Worm (Caenorhabditis elegans) whole organism, L4 larva: ENCODE data around the gene txt-14.
A peak's percentile ranks its signal among the peaks of the same experiment; 100 is the strongest.

Experiments
- F37D6.2 ChIP-seq: sonication (generic microtip); optimal IDR thresholded peaks from 2 replicates; lab custom pipeline; 2016; ENCODE audit warnings: mild to moderate bottlenecking, missing genetic modification characterization, missing compliant biosample characterization
- R02D3.7 ChIP-seq: fragments of 150-350 bp; sonication (generic microtip); optimal IDR thresholded peaks from 3 replicates; lab custom pipeline; 2014; ENCODE audit warnings: missing biosample characterization, missing genetic modification characterization
- T20F7.1 ChIP-seq: fragments of 200-800 bp; sonication (Bioruptor generic); optimal IDR thresholded peaks from 2 replicates; lab custom pipeline; 2018; ENCODE audit warnings: mild to moderate bottlenecking, missing genetic modification characterization, missing compliant biosample characterization
- Y48G9A.11 ChIP-seq: fragments of 200-800 bp; sonication (Bioruptor generic); IDR thresholded peaks from 2 replicates; pipeline ENCODE4 v1.3.6; 2022; ENCODE audit warnings: missing genetic modification reagents, missing genetic modification characterization, missing compliant biosample characterization
- Y5F2A.4 ChIP-seq: fragments of 200-800 bp; sonication (Bioruptor generic); optimal IDR thresholded peaks from 2 replicates; lab custom pipeline; 2018; ENCODE audit warnings: mild to moderate bottlenecking, missing genetic modification characterization, missing compliant biosample characterization
- aha-1 ChIP-seq: fragments of 150-350 bp; peaks from one replicate; lab custom pipeline; 2014; ENCODE audit warnings: missing biosample characterization, missing genetic modification characterization
- aly-2 ChIP-seq: sonication (generic microtip); optimal IDR thresholded peaks from 2 replicates; lab custom pipeline; 2018; ENCODE audit warnings: missing biosample characterization, missing genetic modification characterization
- ceh-20 ChIP-seq: fragments of 200-800 bp; sonication (Bioruptor generic); IDR thresholded peaks from 2 replicates; pipeline ENCODE4 v1.3.6; 2022; ENCODE audit warnings: missing genetic modification reagents, missing genetic modification characterization, missing compliant biosample characterization
- ceh-44 ChIP-seq: fragments of 200-800 bp; sonication (Bioruptor generic); IDR thresholded peaks from 2 replicates; pipeline ENCODE4 v1.3.6; 2022; ENCODE audit warnings: missing genetic modification reagents, missing genetic modification characterization, missing compliant biosample characterization
- ces-1 ChIP-seq: fragments of 150-350 bp; sonication (generic microtip); optimal IDR thresholded peaks from 4 replicates; lab custom pipeline; 2014; ENCODE audit warnings: missing biosample characterization, missing genetic modification reagents, missing genetic modification characterization
- daf-12 ChIP-seq: fragments of 150-350 bp; optimal IDR thresholded peaks from 2 replicates; lab custom pipeline; 2014; ENCODE audit warnings: missing biosample characterization, missing genetic modification reagents, missing genetic modification characterization
- daf-16 ChIP-seq, 3 experiments: sonication (generic microtip); optimal IDR thresholded peaks; 2 replicates each; lab custom pipeline; 2016 to 2017; ENCODE audit warnings: missing genetic modification characterization in 3 of 3, missing genetic modification reagents in 3 of 3, mild to moderate bottlenecking in 2 of 3, missing compliant biosample characterization in 2 of 3, missing biosample characterization in 1 of 3, moderate library complexity in 1 of 3
- daf-19 ChIP-seq: fragments of 200-800 bp; sonication (Bioruptor generic); conservative IDR thresholded peaks from 2 replicates; pipeline ENCODE4 v1.3.6; 2022; ENCODE audit warnings: missing genetic modification characterization, missing compliant biosample characterization
- daf-8 ChIP-seq: fragments of 200-800 bp; sonication (Bioruptor generic); IDR thresholded peaks from 2 replicates; pipeline ENCODE4 v1.3.6; 2022; ENCODE audit warnings: missing genetic modification characterization, missing compliant biosample characterization
- dmd-6 ChIP-seq: fragments of 200-800 bp; sonication (Bioruptor generic); IDR thresholded peaks from 2 replicates; pipeline ENCODE4 v1.3.6; 2022; ENCODE audit warnings: missing genetic modification reagents, missing genetic modification characterization, missing compliant biosample characterization
- dpl-1 ChIP-seq: fragments of 150-350 bp; optimal IDR thresholded peaks from 2 replicates; lab custom pipeline; 2014; ENCODE audit warnings: missing biosample characterization, missing genetic modification reagents, missing genetic modification characterization
- duxl-1 ChIP-seq: sonication (generic microtip); optimal IDR thresholded peaks from 2 replicates; lab custom pipeline; 2016; ENCODE audit warnings: mild to moderate bottlenecking, missing genetic modification characterization, moderate library complexity, missing compliant biosample characterization; ENCODE audit not compliant: poor library complexity
- dve-1 ChIP-seq: sonication (generic microtip); optimal IDR thresholded peaks from 2 replicates; lab custom pipeline; 2017; ENCODE audit warnings: antibody characterized with exemption, mild to moderate bottlenecking, missing genetic modification characterization, missing compliant biosample characterization; ENCODE audit not compliant: insufficient read depth
- egl-27 ChIP-seq: sonication (generic microtip); optimal IDR thresholded peaks from 3 replicates; lab custom pipeline; 2017; ENCODE audit warnings: missing biosample characterization, missing genetic modification reagents, missing genetic modification characterization
- fkh-10 ChIP-seq: fragments of 150-350 bp; optimal IDR thresholded peaks from 2 replicates; lab custom pipeline; 2014; ENCODE audit warnings: missing biosample characterization, missing genetic modification reagents, missing genetic modification characterization
- hif-1 ChIP-seq, 2 experiments: sonication (generic microtip); optimal IDR thresholded peaks; 2 replicates each; lab custom pipeline; 2016 to 2017; ENCODE audit warnings: missing compliant biosample characterization in 2 of 2, missing genetic modification characterization in 2 of 2, missing genetic modification reagents in 2 of 2, missing genotype in 2 of 2, mild to moderate bottlenecking in 1 of 2
- hlh-11 ChIP-seq: fragments of 200-800 bp; sonication (Bioruptor generic); optimal IDR thresholded peaks from 2 replicates; lab custom pipeline; 2018; ENCODE audit warnings: mild to moderate bottlenecking, missing genetic modification characterization, missing compliant biosample characterization
- hlh-30 ChIP-seq: sonication (generic microtip); optimal IDR thresholded peaks from 2 replicates; lab custom pipeline; 2017; ENCODE audit warnings: antibody characterized with exemption, mild to moderate bottlenecking, missing genetic modification characterization, missing compliant biosample characterization; ENCODE audit not compliant: insufficient read depth
- hmg-1.1 ChIP-seq: fragments of 200-800 bp; sonication (Bioruptor generic); IDR thresholded peaks from 2 replicates; pipeline ENCODE4 v1.3.6; 2022; ENCODE audit warnings: missing genetic modification reagents, missing genetic modification characterization, missing compliant biosample characterization
- lin-1 ChIP-seq: fragments of 200-800 bp; sonication (Bioruptor generic); IDR thresholded peaks from 2 replicates; pipeline ENCODE4 v1.3.6; 2022; ENCODE audit warnings: missing genetic modification reagents, missing genetic modification characterization, missing compliant biosample characterization
- lin-13 ChIP-seq: fragments of 150-350 bp; optimal IDR thresholded peaks from 2 replicates; lab custom pipeline; 2014; ENCODE audit warnings: missing biosample characterization, missing genetic modification reagents, missing genetic modification characterization
- lin-29 ChIP-seq: fragments of 200-800 bp; sonication (Bioruptor generic); IDR thresholded peaks from 2 replicates; pipeline ENCODE4 v1.3.6; 2022; ENCODE audit warnings: missing genetic modification reagents, missing genetic modification characterization, missing compliant biosample characterization
- lin-38 ChIP-seq: fragments of 200-800 bp; sonication (Bioruptor generic); IDR thresholded peaks from 2 replicates; pipeline ENCODE4 v1.3.6; 2022; ENCODE audit warnings: missing genetic modification reagents, missing genetic modification characterization, missing compliant biosample characterization
- lsy-2 ChIP-seq, 2 experiments: fragments of 150-350 bp in 1 of 2; sonication (generic microtip) in 1 of 2; optimal IDR thresholded peaks; 2 replicates each; lab custom pipeline; 2014 to 2017; ENCODE audit warnings: missing biosample characterization in 2 of 2, missing genetic modification characterization in 2 of 2
- madf-5 ChIP-seq, 2 experiments: fragments of 200-800 bp; sonication (Bioruptor generic); IDR thresholded peaks; 2 replicates each; pipeline ENCODE4 v1.3.6; 2022; ENCODE audit warnings: missing compliant biosample characterization in 2 of 2, missing genetic modification characterization in 2 of 2
- mes-2 ChIP-seq: sonication (generic microtip); optimal IDR thresholded peaks from 2 replicates; lab custom pipeline; 2016; ENCODE audit warnings: missing genotype, mild to moderate bottlenecking, missing genetic modification characterization, missing compliant biosample characterization; ENCODE audit not compliant: poor library complexity, severe bottlenecking
- nhr-10 ChIP-seq: fragments of 150-350 bp; optimal IDR thresholded peaks from 2 replicates; lab custom pipeline; 2014; ENCODE audit warnings: missing biosample characterization, missing genetic modification characterization
- nhr-25 ChIP-seq: sonication (generic microtip); optimal IDR thresholded peaks from 2 replicates; lab custom pipeline; 2017; ENCODE audit warnings: missing genetic modification characterization, mild to moderate bottlenecking, missing compliant biosample characterization, antibody characterized with exemption, moderate library complexity, borderline replicate concordance; ENCODE audit not compliant: insufficient read depth
- nhr-28 ChIP-seq: fragments of 150-350 bp; optimal IDR thresholded peaks from 2 replicates; lab custom pipeline; 2014; ENCODE audit warnings: missing biosample characterization, missing genetic modification characterization
- saeg-2 ChIP-seq: fragments of 200-800 bp; sonication (Bioruptor generic); IDR thresholded peaks from 2 replicates; pipeline ENCODE4 v1.3.6; 2022; ENCODE audit warnings: missing genetic modification reagents, missing genetic modification characterization, missing compliant biosample characterization
- set-16 ChIP-seq: fragments of 200-800 bp; sonication (Bioruptor generic); IDR thresholded peaks from 2 replicates; pipeline ENCODE4 v1.3.6; 2022; ENCODE audit warnings: missing genetic modification reagents, missing genetic modification characterization, missing compliant biosample characterization
- skn-1 ChIP-seq: fragments of 150-350 bp; optimal IDR thresholded peaks from 2 replicates; lab custom pipeline; 2014; ENCODE audit warnings: missing biosample characterization, missing genetic modification characterization
- unc-39 ChIP-seq: sonication (generic microtip); optimal IDR thresholded peaks from 2 replicates; lab custom pipeline; 2017; ENCODE audit warnings: missing biosample characterization, missing genetic modification characterization
- zfp-2 ChIP-seq: sonication (generic microtip); optimal IDR thresholded peaks from 2 replicates; lab custom pipeline; 2016; ENCODE audit warnings: mild to moderate bottlenecking, missing genetic modification characterization, missing compliant biosample characterization
- ztf-11 ChIP-seq: fragments of 150-350 bp; optimal IDR thresholded peaks from 2 replicates; lab custom pipeline; 2014; ENCODE audit warnings: missing biosample characterization, missing genetic modification characterization

Gene txt-14

DNA sequence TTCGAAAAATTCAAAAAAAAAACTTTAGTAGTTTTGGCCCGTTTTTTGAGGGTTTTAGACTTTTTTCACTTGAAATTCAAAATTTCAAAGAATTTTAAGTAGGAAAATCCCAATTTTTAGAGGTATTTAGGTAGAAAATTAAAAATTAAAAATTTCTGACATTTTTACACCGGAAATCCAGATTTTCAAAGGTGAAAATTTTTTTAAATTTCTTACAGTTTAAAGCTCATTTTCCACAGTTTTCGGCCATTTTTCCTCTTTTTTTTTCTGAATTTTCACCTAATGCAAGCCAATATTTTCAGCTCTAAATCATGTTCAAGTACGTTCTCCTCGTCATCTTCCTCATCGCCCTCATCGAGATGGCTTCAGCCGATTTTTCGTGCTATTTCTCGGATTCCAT is at the start of gene txt-14:
TSS of gene txt-14 (plus strand) at position 301 of the 400 bp plus-strand sequence.
- no peak for TF ChIP-seq madf-5 (GFP tag; IDR thresholded peaks at IDR 0.05; lab: Robert Waterston, UW)
- no peak for TF ChIP-seq zfp-2 (tag; lab: Kevin White, UChicago)
- TF ChIP-seq duxl-1 (tag; lab: Kevin White, UChicago): no peak

DNA sequence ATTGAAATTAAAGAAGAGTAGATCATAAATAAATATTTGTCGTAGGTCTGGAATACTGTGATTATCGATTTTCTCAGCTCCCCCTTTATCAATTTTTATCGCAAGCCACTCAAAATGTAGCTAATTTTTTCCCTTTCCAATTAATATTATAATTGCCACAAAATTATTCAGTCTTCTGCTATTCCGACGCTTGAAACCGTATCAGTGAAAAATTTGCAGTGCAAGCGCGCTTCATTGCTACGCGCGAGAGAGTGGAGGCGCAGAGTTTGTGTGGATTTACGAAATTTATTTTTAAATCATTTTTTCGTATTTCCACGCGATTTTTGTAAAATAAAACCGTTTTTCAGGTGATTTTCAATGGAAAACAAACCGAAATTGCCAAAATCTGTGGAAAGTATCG is 48.9 kb upstream of the txt-14 start, which contains the start of gene ints-5:
TSS of gene ints-5 (plus strand) at position 348 of the 400 bp plus-strand sequence.
- TF ChIP-seq Y48G9A.11 (no peak), lsy-2 (tag; optimal IDR thresholded peaks at IDR 0.05; lab: Kevin White, UChicago) (peak in 1 of 2 experiments; percentile 68), hlh-11 (tag; lab: Kevin White, UChicago) (peak; percentile 10), hlh-30 (tag; lab: Kevin White, UChicago) (peak; percentile 12), daf-16 (GFP tag; optimal IDR thresholded peaks at IDR 0.05; lab: Kevin White, UChicago) (no peak), daf-16 (tag; optimal IDR thresholded peaks at IDR 0.05; lab: Kevin White, UChicago) (peak; percentile 11), mes-2 (tag; lab: Kevin White, UChicago) (peak; percentile 61), hif-1 (tag; optimal IDR thresholded peaks at IDR 0.05; lab: Kevin White, UChicago) (no peak), dpl-1 (GFP tag; lab: Kevin White, UChicago) (peak; percentile 55), nhr-28 (tag; lab: Kevin White, UChicago) (peak; percentile 32), daf-8 (GFP tag; lab: Robert Waterston, UW) (no peak), lin-38 (peak; percentile 96), unc-39 (tag; lab: Kevin White, UChicago) (no peak), lin-13 (GFP tag; lab: Kevin White, UChicago) (peak; percentile 62), nhr-10 (tag; lab: Kevin White, UChicago) (no peak), saeg-2 (GFP tag; lab: Robert Waterston, UW) (no peak), dve-1 (tag; lab: Kevin White, UChicago) (peak; percentile 4), skn-1 (tag; lab: Kevin White, UChicago) (no peak), aha-1 (peak; percentile 79), R02D3.7 (tag; lab: Kevin White, UChicago) (peak; percentile 55)

DNA sequence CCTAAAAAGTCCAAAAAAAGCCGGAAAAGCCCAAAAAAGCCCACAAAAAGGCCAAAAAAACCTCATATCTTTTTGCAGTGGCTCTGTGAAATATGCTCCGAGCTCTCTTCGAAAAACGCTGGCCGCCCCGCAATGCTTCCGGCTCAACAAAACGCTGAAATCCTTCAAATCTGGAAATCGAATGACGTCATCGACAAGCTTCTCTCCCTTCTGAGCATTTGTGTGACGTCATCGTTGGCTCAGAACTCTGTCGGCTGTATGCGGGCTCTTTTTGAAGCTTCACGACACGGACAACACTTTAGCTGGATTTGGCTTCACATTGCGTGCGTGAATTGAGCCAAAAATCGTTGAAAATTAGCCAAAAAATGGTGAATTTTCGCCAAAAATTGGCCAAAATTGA is 46.4 kb upstream of the txt-14 start:
- TF ChIP-seq daf-8 (GFP tag; lab: Robert Waterston, UW) (no peak), aly-2 (tag; lab: Kevin White, UChicago) (no peak), ceh-20 (GFP tag; lab: Robert Waterston, UW) (no peak), Y5F2A.4 (no peak), ces-1 (no peak), egl-27 (tag; lab: Kevin White, UChicago) (no peak), Y48G9A.11 (no peak), ztf-11 (tag; lab: Kevin White, UChicago) (no peak), ceh-44 (no peak), nhr-25 (tag; lab: Kevin White, UChicago) (no peak), zfp-2 (tag; lab: Kevin White, UChicago) (no peak), dmd-6 (no peak), duxl-1 (tag; lab: Kevin White, UChicago) (no peak), daf-12 (tag; lab: Kevin White, UChicago) (no peak), hif-1 (tag; optimal IDR thresholded peaks at IDR 0.05; lab: Kevin White, UChicago) (no peak), F37D6.2 (tag; lab: Kevin White, UChicago) (no peak), lin-38 (no peak), lin-29 (GFP tag; lab: Robert Waterston, UW) (no peak)

DNA sequence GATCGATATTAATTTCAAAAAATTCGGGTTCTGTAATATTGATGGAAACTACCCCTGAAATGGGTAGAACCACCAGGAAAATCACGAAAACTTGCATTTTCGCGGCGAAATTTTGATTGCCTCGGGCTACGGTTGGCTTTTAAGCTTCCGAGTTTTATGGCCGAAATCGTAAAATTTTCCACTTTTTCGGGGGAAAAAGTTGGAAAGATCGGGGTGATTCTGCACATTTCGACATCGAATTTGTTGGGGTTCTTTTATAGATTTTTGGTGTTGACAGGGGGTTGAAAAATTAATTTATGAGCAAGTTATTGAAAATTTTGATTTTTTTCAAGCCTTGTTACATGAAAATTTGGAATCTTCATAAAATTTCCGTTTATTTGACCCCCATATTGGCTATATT is 28.7 kb upstream of the txt-14 start, which contains the start of gene Y51A2D.8:
TSS of gene Y51A2D.8 (minus strand) at position 101 of the 400 bp plus-strand sequence.
- TF ChIP-seq daf-19: no peak
- TF ChIP-seq ztf-11 (tag; lab: Kevin White, UChicago): no peak
- TF ChIP-seq zfp-2 (tag; lab: Kevin White, UChicago): no peak
- TF ChIP-seq T20F7.1: no peak
- no peak for TF ChIP-seq lin-13 (GFP tag; lab: Kevin White, UChicago)
- TF ChIP-seq hmg-1.1: no peak
- no peak for TF ChIP-seq lin-1 (GFP tag; lab: Robert Waterston, UW)
- no peak for TF ChIP-seq set-16 (GFP tag; lab: Robert Waterston, UW)
- TF ChIP-seq fkh-10 (GFP tag; lab: Kevin White, UChicago): no peak
